Worm (Caenorhabditis elegans) whole organism, early embryonic: ENCODE measurements around the gene Y66D12A.6.

Source experiments
- aly-1 ChIP-seq: sonication (generic microtip); optimal IDR thresholded peaks from 2 replicates; lab custom pipeline; 2016; ENCODE audit warnings: missing genetic modification characterization, missing compliant biosample characterization
- ama-1 ChIP-seq: fragments of 150-350 bp; optimal IDR thresholded peaks from 2 replicates; lab custom pipeline; 2014
- ceh-13 ChIP-seq: fragments of 200-800 bp; sonication (Bioruptor generic); optimal IDR thresholded peaks from 2 replicates; lab custom pipeline; 2018; ENCODE audit warnings: mild to moderate bottlenecking, missing genetic modification characterization, missing compliant biosample characterization
- ceh-36 ChIP-seq: sonication (generic microtip); optimal IDR thresholded peaks from 2 replicates; lab custom pipeline; 2016; ENCODE audit warnings: missing genetic modification characterization, inconsistent platforms, missing compliant biosample characterization
- ets-7 ChIP-seq: sonication (generic microtip); optimal IDR thresholded peaks from 2 replicates; lab custom pipeline; 2016; ENCODE audit warnings: missing genotype, missing genetic modification characterization, missing compliant biosample characterization
- flt-1 ChIP-seq: fragments of 200-800 bp; sonication (Bioruptor generic); IDR thresholded peaks from 2 replicates; pipeline ENCODE4 v1.3.6; 2022; ENCODE audit warnings: missing genetic modification characterization, missing compliant biosample characterization
- hmbx-1 ChIP-seq: sonication (generic microtip); optimal IDR thresholded peaks from 2 replicates; lab custom pipeline; 2016; ENCODE audit warnings: mild to moderate bottlenecking, missing genetic modification characterization, missing compliant biosample characterization
- hmg-4 ChIP-seq: fragments of 200-800 bp; sonication (Bioruptor generic); optimal IDR thresholded peaks from 2 replicates; lab custom pipeline; 2018; ENCODE audit warnings: mild to moderate bottlenecking, missing genetic modification characterization, missing compliant biosample characterization
- hnd-1 ChIP-seq: sonication (generic microtip); optimal IDR thresholded peaks from 2 replicates; lab custom pipeline; 2016; ENCODE audit warnings: missing genetic modification characterization, missing compliant biosample characterization
- pes-1 ChIP-seq: fragments of 200-800 bp; sonication (Bioruptor generic); IDR thresholded peaks from 2 replicates; pipeline ENCODE4 v1.3.6; 2022; ENCODE audit warnings: missing genetic modification reagents, missing genetic modification characterization, missing compliant biosample characterization
- scrt-1 ChIP-seq: fragments of 200-800 bp; sonication (Bioruptor generic); IDR thresholded peaks from 2 replicates; pipeline ENCODE4 v1.3.6; 2022; ENCODE audit warnings: missing genetic modification characterization, missing compliant biosample characterization
- sea-1 ChIP-seq: fragments of 200-800 bp; sonication (Bioruptor generic); conservative IDR thresholded peaks from 2 replicates; pipeline ENCODE4 v1.3.6; 2022; ENCODE audit warnings: missing genetic modification characterization, missing compliant biosample characterization
- tbx-11 ChIP-seq: fragments of 200-800 bp; sonication (Bioruptor generic); IDR thresholded peaks from 2 replicates; pipeline ENCODE4 v1.3.6; 2022; ENCODE audit warnings: missing genetic modification characterization, missing compliant biosample characterization
- tra-4 ChIP-seq: sonication (generic microtip); optimal IDR thresholded peaks from 2 replicates; lab custom pipeline; 2017; ENCODE audit warnings: missing genetic modification characterization, missing compliant biosample characterization

ce11 chrIII:11616446-11616845 lies 35.2 kb upstream of the Y66D12A.6 start, which contains the start of gene ceh-91:
- no peak for TF ChIP-seq ama-1 (lab: Kevin White, UChicago)
- no peak for TF ChIP-seq tra-4
- TF ChIP-seq pes-1 = no peak
- TF ChIP-seq tbx-11 (GFP tag; lab: Robert Waterston, UW) = no peak
- no peak for TF ChIP-seq ets-7 (tag; lab: Kevin White, UChicago)
- TF ChIP-seq flt-1 (GFP tag; lab: Robert Waterston, UW) = no peak
- no peak for TF ChIP-seq hmbx-1 (tag; lab: Kevin White, UChicago)
- no peak for TF ChIP-seq hnd-1 (tag; lab: Kevin White, UChicago)
- TF ChIP-seq hmg-4 = no peak
- no peak for TF ChIP-seq scrt-1 (GFP tag; lab: Robert Waterston, UW)
- TF ChIP-seq ceh-36 (tag; lab: Kevin White, UChicago) = no peak
- no peak for TF ChIP-seq aly-1 (tag; lab: Kevin White, UChicago)
- no peak for TF ChIP-seq ceh-13 (GFP tag; lab: Kevin White, UChicago)
- no peak for TF ChIP-seq sea-1 (GFP tag; lab: Robert Waterston, UW)
